Worm (Caenorhabditis elegans) whole organism, L1 larva: ENCODE measurements around the gene vars-1.

ENCODE experiments used
- ces-1 ChIP-seq: fragments of 150-350 bp; optimal IDR thresholded peaks from 2 replicates; lab custom pipeline; 2014; ENCODE audit warnings: missing biosample characterization, missing genetic modification reagents, missing genetic modification characterization
- efl-1 ChIP-seq, 4 experiments: fragments of 150-350 bp; optimal IDR thresholded peaks in 3 of 4; peaks in 1 of 4; 1 replicate in 1 of 4; 2 replicates in 3 of 4; lab custom pipeline; 2014; ENCODE audit warnings: missing biosample characterization in 2 of 4, missing genetic modification characterization in 2 of 4, missing genetic modification reagents in 2 of 4
- fkh-10 ChIP-seq: sonication (generic microtip); optimal IDR thresholded peaks from 2 replicates; lab custom pipeline; 2017; ENCODE audit warnings: missing biosample characterization, missing genetic modification reagents, missing genetic modification characterization
- isw-1 ChIP-seq: fragments of 200-800 bp; sonication (Bioruptor generic); IDR thresholded peaks from 2 replicates; pipeline ENCODE4 v1.3.6; 2022; ENCODE audit warnings: missing genetic modification characterization, missing compliant biosample characterization
- jun-1 ChIP-seq: fragments of 150-350 bp; optimal IDR thresholded peaks from 2 replicates; lab custom pipeline; 2014; ENCODE audit warnings: missing biosample characterization, missing genetic modification reagents, missing genetic modification characterization
- mep-1 ChIP-seq: fragments of 150-350 bp; optimal IDR thresholded peaks from 2 replicates; lab custom pipeline; 2014; ENCODE audit warnings: missing biosample characterization, missing genetic modification characterization
- nhr-11 ChIP-seq: fragments of 150-350 bp; optimal IDR thresholded peaks from 2 replicates; lab custom pipeline; 2014; ENCODE audit warnings: missing biosample characterization, missing genetic modification characterization
- nhr-12 ChIP-seq: sonication (generic microtip); optimal IDR thresholded peaks from 2 replicates; lab custom pipeline; 2017; ENCODE audit warnings: missing biosample characterization, missing genetic modification characterization
- nhr-237 ChIP-seq: fragments of 150-350 bp; optimal IDR thresholded peaks from 2 replicates; lab custom pipeline; 2014; ENCODE audit warnings: missing biosample characterization, missing genetic modification characterization
- snpc-4 ChIP-seq: fragments of 150-350 bp; optimal IDR thresholded peaks from 2 replicates; lab custom pipeline; 2014; ENCODE audit warnings: missing biosample characterization, missing genetic modification characterization
- sox-4 ChIP-seq: sonication (generic microtip); optimal IDR thresholded peaks from 2 replicates; lab custom pipeline; 2016; ENCODE audit warnings: missing genetic modification characterization, missing compliant biosample characterization
- sptf-1 ChIP-seq: fragments of 150-350 bp; optimal IDR thresholded peaks from 2 replicates; lab custom pipeline; 2014; ENCODE audit warnings: missing biosample characterization, missing genetic modification characterization

DNA sequence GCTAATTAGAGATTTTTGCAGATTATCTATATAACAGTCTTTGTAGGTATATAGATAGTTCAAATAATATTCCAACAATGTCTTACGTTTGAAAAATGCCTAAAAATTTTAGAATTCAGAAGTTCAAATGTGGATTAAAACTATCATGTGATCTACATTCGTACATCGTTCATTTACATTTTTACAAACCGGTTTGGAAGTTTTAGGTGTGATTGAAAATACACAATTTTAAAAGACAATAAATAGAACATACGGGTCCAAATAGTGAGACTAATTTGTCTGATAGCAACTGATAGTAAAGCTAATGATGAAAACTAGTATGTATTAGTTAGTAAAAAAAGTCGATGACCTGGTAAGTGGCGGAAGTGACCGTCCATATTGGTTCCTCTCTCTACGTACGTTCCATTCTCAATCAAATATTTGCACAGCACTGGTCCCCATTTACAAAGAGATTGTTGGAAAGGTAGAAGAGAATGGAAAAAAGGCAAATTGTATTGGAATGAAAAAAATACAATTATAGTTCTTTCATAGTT, 10.2 kb downstream of the vars-1 start:
- TF ChIP-seq sox-4 (no peak), efl-1 (optimal IDR thresholded peaks at IDR 0.05; lab: Kevin White, UChicago) (no peak), efl-1 (GFP tag; optimal IDR thresholded peaks at IDR 0.05 in 1 of 2; lab: Kevin White, UChicago) (peak in 1 of 2 experiments; percentile 90), ces-1 (no peak), snpc-4 (no peak), isw-1 (GFP tag; lab: Robert Waterston, UW) (no peak), nhr-12 (tag; lab: Kevin White, UChicago) (no peak), sptf-1 (no peak), mep-1 (tag; lab: Kevin White, UChicago) (no peak), jun-1 (tag; lab: Kevin White, UChicago) (no peak), fkh-10 (GFP tag; lab: Kevin White, UChicago) (no peak), nhr-11 (tag; lab: Kevin White, UChicago) (no peak), nhr-237 (no peak)
